Fruit fly (Drosophila melanogaster) whole organism, wandering third instar larva: ENCODE results near the gene woc.

Experiments used
- Abd-B ChIP-seq: fragments of >200 bp; optimal IDR thresholded peaks from 2 replicates; lab custom pipeline; 2017; ENCODE audit warnings: missing biosample characterization, missing genetic modification characterization
- Dfd ChIP-seq: fragments of >200 bp; optimal IDR thresholded peaks from 2 replicates; lab custom pipeline; 2017; ENCODE audit warnings: missing biosample characterization, missing genetic modification characterization
- Hnf4 ChIP-seq: fragments of 200-800 bp; sonication (Bioruptor generic); optimal IDR thresholded peaks from 2 replicates; lab custom pipeline; 2016; ENCODE audit warnings: missing biosample characterization, mild to moderate bottlenecking, missing genetic modification characterization
- Hr78 ChIP-seq: fragments of >200 bp; optimal IDR thresholded peaks from 2 replicates; lab custom pipeline; 2017; ENCODE audit warnings: missing biosample characterization, missing genetic modification characterization
- Hr83 ChIP-seq: fragments of 200-300 bp; sonication (Bioruptor generic); optimal IDR thresholded peaks from 2 replicates; lab custom pipeline; 2016; ENCODE audit warnings: missing biosample characterization, mild to moderate bottlenecking, missing genetic modification characterization, moderate library complexity; ENCODE audit not compliant: poor library complexity, severe bottlenecking
- dmrt93B ChIP-seq: fragments of 200-800 bp; sonication (Bioruptor generic); optimal IDR thresholded peaks from 2 replicates; lab custom pipeline; 2018; ENCODE audit warnings: missing biosample characterization, mild to moderate bottlenecking, missing genetic modification characterization
- fru ChIP-seq: fragments of 200-800 bp; sonication (Bioruptor generic); optimal IDR thresholded peaks from 3 replicates; lab custom pipeline; 2016; ENCODE audit warnings: missing biosample characterization, mild to moderate bottlenecking, missing genetic modification characterization
- jim ChIP-seq: fragments of 175-275, 200-325 bp; sonication (Bioruptor generic); optimal IDR thresholded peaks from 2 replicates; lab custom pipeline; 2016; ENCODE audit warnings: missing biosample characterization, mild to moderate bottlenecking, missing genetic modification characterization
- lola ChIP-seq: fragments of >200 bp; optimal IDR thresholded peaks from 2 replicates; lab custom pipeline; 2017; ENCODE audit warnings: missing biosample characterization, missing genetic modification characterization
- psq ChIP-seq: fragments of 200-800 bp; sonication (Bioruptor generic); optimal IDR thresholded peaks from 3 replicates; lab custom pipeline; 2017; ENCODE audit warnings: missing biosample characterization, mild to moderate bottlenecking, missing genetic modification characterization, moderate library complexity
- rgr ChIP-seq: fragments of 200-800 bp; sonication (Bioruptor generic); optimal IDR thresholded peaks from 3 replicates; lab custom pipeline; 2016; ENCODE audit warnings: missing biosample characterization, mild to moderate bottlenecking, missing genetic modification characterization
- sage ChIP-seq: fragments of 200-800 bp; sonication (Bioruptor generic); optimal IDR thresholded peaks from 2 replicates; lab custom pipeline; 2016; ENCODE audit warnings: missing biosample characterization, mild to moderate bottlenecking, missing genetic modification characterization
- usp ChIP-seq: fragments of >200 bp; optimal IDR thresholded peaks from 2 replicates; lab custom pipeline; 2017; ENCODE audit warnings: missing biosample characterization, missing genetic modification characterization

DNA sequence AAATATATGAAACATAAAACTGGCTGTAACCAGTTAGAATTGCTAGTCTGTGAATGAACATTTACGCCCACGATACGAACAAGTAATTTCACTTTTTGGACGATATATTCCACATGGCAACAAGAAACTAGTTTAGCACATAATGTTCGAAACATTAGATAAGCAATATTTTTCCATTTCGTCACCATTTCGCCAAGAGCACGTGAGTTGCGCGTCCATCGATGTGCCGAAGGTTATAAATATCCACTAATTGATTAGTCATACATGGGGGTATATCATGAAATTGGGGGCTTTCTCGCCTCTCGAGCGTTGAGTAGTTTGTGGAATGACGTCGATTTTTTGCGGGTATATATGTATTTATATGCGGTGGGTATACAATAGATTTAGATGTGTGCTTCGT lies 30.3 kb upstream of the woc start:
- no peak for TF ChIP-seq Hnf4 (GFP tag; lab: Kevin White, UChicago)
- TF ChIP-seq lola (GFP tag; lab: Kevin White, UChicago) = no peak
- no peak for TF ChIP-seq psq (GFP tag; lab: Kevin White, UChicago)
- TF ChIP-seq usp (GFP tag; lab: Kevin White, UChicago) = no peak
- no peak for TF ChIP-seq jim (GFP tag; lab: Kevin White, UChicago)
- no peak for TF ChIP-seq Hr78
- no peak for TF ChIP-seq sage
- no peak for TF ChIP-seq Dfd (GFP tag; lab: Kevin White, UChicago)
- TF ChIP-seq dmrt93B (GFP tag; lab: Kevin White, UChicago) = no peak
- no peak for TF ChIP-seq rgr (GFP tag; lab: Kevin White, UChicago)
- TF ChIP-seq fru (GFP tag; lab: Kevin White, UChicago) = no peak
- TF ChIP-seq Hr83 (GFP tag; lab: Kevin White, UChicago) = no peak
- TF ChIP-seq Abd-B (GFP tag; lab: Kevin White, UChicago) = no peak
